Worm (Caenorhabditis elegans) whole organism, L4/young adult: ENCODE results near the gene Y75D11A.6.

Experiments
- W03F9.2 ChIP-seq: fragments of 150-350 bp; optimal IDR thresholded peaks from 2 replicates; lab custom pipeline; 2014; ENCODE audit warnings: missing biosample characterization, missing genetic modification characterization
- him-1 ChIP-seq: sonication (generic microtip); optimal IDR thresholded peaks from 2 replicates; lab custom pipeline; 2016; ENCODE audit warnings: missing genotype, missing genetic modification reagents, missing genetic modification characterization, missing compliant biosample characterization

ce11 chrX:1712538-1712937 lies 35.8 kb downstream of the Y75D11A.6 start, which contains the start of gene fbxa-52:
- no peak for TF ChIP-seq W03F9.2
- no peak for TF ChIP-seq him-1 (tag; lab: Kevin White, UChicago)
